Fruit fly (Drosophila melanogaster) whole organism, wandering third instar larva: ENCODE measurements around the gene CG33689.

Experiments
- Abd-B ChIP-seq: fragments of >200 bp; optimal IDR thresholded peaks from 2 replicates; lab custom pipeline; 2017; ENCODE audit warnings: missing biosample characterization, missing genetic modification characterization
- CG32264 ChIP-seq: fragments of 200-800 bp; sonication (Bioruptor generic); optimal IDR thresholded peaks from 2 replicates; lab custom pipeline; 2016; ENCODE audit warnings: missing biosample characterization, missing genetic modification characterization
- CG9705 ChIP-seq: fragments of 200-800 bp; sonication (Bioruptor generic); optimal IDR thresholded peaks from 2 replicates; lab custom pipeline; 2018; ENCODE audit warnings: missing biosample characterization, mild to moderate bottlenecking, missing genetic modification characterization
- CrebA ChIP-seq: fragments of 200-800 bp; sonication (Bioruptor generic); optimal IDR thresholded peaks from 2 replicates; lab custom pipeline; 2016; ENCODE audit warnings: missing biosample characterization, mild to moderate bottlenecking, missing genetic modification characterization, borderline replicate concordance
- Dfd ChIP-seq: fragments of >200 bp; optimal IDR thresholded peaks from 2 replicates; lab custom pipeline; 2017; ENCODE audit warnings: missing biosample characterization, missing genetic modification characterization
- GATAd ChIP-seq: sonication (Bioruptor generic); optimal IDR thresholded peaks from 2 replicates; lab custom pipeline; 2016; ENCODE audit warnings: missing biosample characterization, missing genetic modification characterization
- HLH106 ChIP-seq: fragments of 200-800 bp; optimal IDR thresholded peaks from 3 replicates; lab custom pipeline; 2019; ENCODE audit warnings: missing biosample characterization, mild to moderate bottlenecking, missing genetic modification characterization, moderate library complexity
- Hnf4 ChIP-seq: fragments of 200-800 bp; sonication (Bioruptor generic); optimal IDR thresholded peaks from 2 replicates; lab custom pipeline; 2016; ENCODE audit warnings: missing biosample characterization, mild to moderate bottlenecking, missing genetic modification characterization
- Hr78 ChIP-seq: fragments of >200 bp; optimal IDR thresholded peaks from 2 replicates; lab custom pipeline; 2017; ENCODE audit warnings: missing biosample characterization, missing genetic modification characterization
- Jra ChIP-seq: sonication (Bioruptor generic); optimal IDR thresholded peaks from 2 replicates; lab custom pipeline; 2016; ENCODE audit warnings: missing biosample characterization, missing genetic modification characterization
- Mio ChIP-seq: sonication (Bioruptor generic); optimal IDR thresholded peaks from 2 replicates; lab custom pipeline; 2016; ENCODE audit warnings: missing biosample characterization, missing genetic modification characterization
- Myc ChIP-seq: fragments of >200 bp; optimal IDR thresholded peaks from 2 replicates; lab custom pipeline; 2017
- N ChIP-seq: fragments of >200 bp; optimal IDR thresholded peaks from 2 replicates; lab custom pipeline; 2018; ENCODE audit warnings: missing biosample characterization, missing external identifiers, missing genetic modification characterization
- OdsH ChIP-seq: fragments of 200-800 bp; sonication (Bioruptor generic); optimal IDR thresholded peaks from 2 replicates; lab custom pipeline; 2016; ENCODE audit warnings: missing biosample characterization, mild to moderate bottlenecking, missing genetic modification characterization
- Rel ChIP-seq, 2 experiments: fragments of 200-800 bp; sonication (Bioruptor generic) in 1 of 2; optimal IDR thresholded peaks; 2 replicates in 1 of 2; 3 replicates in 1 of 2; lab custom pipeline; 2016 to 2019; ENCODE audit warnings: mild to moderate bottlenecking in 2 of 2, missing biosample characterization in 2 of 2, missing genetic modification characterization in 2 of 2, moderate library complexity in 1 of 2
- Sp1 ChIP-seq: fragments of 200-800 bp; sonication (Bioruptor generic); optimal IDR thresholded peaks from 3 replicates; lab custom pipeline; 2019; ENCODE audit warnings: missing biosample characterization, mild to moderate bottlenecking, missing genetic modification characterization, moderate library complexity
- Vsx2 ChIP-seq: fragments of 200-300, 225-300 bp; sonication (Bioruptor generic); optimal IDR thresholded peaks from 2 replicates; lab custom pipeline; 2018; ENCODE audit warnings: missing biosample characterization, missing genetic modification characterization; ENCODE audit not compliant: partially characterized antibody
- br ChIP-seq: fragments of 200-800 bp; sonication (Bioruptor generic); optimal IDR thresholded peaks from 2 replicates; lab custom pipeline; 2016; ENCODE audit warnings: missing biosample characterization, missing genetic modification characterization
- brk ChIP-seq: fragments of 200-800 bp; sonication (Bioruptor generic); optimal IDR thresholded peaks from 2 replicates; lab custom pipeline; 2016; ENCODE audit warnings: missing biosample characterization, mild to moderate bottlenecking, missing genetic modification characterization
- dl ChIP-seq, 2 experiments: fragments of 175-275, 200-275 bp in 1 of 2; fragments of 200-275 bp in 1 of 2; sonication (Bioruptor generic); optimal IDR thresholded peaks; lab custom pipeline; 2018; ENCODE audit warnings: mild to moderate bottlenecking in 2 of 2, missing biosample characterization in 2 of 2, missing genetic modification characterization in 2 of 2, moderate library complexity in 2 of 2; ENCODE audit not compliant: partially characterized antibody in 2 of 2, insufficient read depth in 1 of 2
- dmrt93B ChIP-seq: fragments of 200-800 bp; sonication (Bioruptor generic); optimal IDR thresholded peaks from 2 replicates; lab custom pipeline; 2018; ENCODE audit warnings: missing biosample characterization, mild to moderate bottlenecking, missing genetic modification characterization
- dsf ChIP-seq: sonication (Bioruptor generic); optimal IDR thresholded peaks from 2 replicates; lab custom pipeline; 2016; ENCODE audit warnings: missing biosample characterization, missing genetic modification characterization, borderline replicate concordance
- ey ChIP-seq: fragments of 200-800 bp; sonication (Bioruptor generic); optimal IDR thresholded peaks from 2 replicates; lab custom pipeline; 2016; ENCODE audit warnings: missing biosample characterization, missing genetic modification characterization
- foxo ChIP-seq, 2 experiments: fragments of 200-800 bp; sonication (Bioruptor generic); optimal IDR thresholded peaks; 2 replicates in 1 of 2; 3 replicates in 1 of 2; lab custom pipeline; 2016 to 2017; ENCODE audit warnings: missing biosample characterization in 2 of 2, missing genetic modification characterization in 2 of 2
- fru ChIP-seq: fragments of 200-800 bp; sonication (Bioruptor generic); optimal IDR thresholded peaks from 3 replicates; lab custom pipeline; 2016; ENCODE audit warnings: missing biosample characterization, mild to moderate bottlenecking, missing genetic modification characterization
- h ChIP-seq: fragments of 200-800 bp; sonication (Bioruptor generic); optimal IDR thresholded peaks from 3 replicates; lab custom pipeline; 2016; ENCODE audit warnings: missing biosample characterization, mild to moderate bottlenecking, missing genetic modification characterization
- jim ChIP-seq: fragments of 175-275, 200-325 bp; sonication (Bioruptor generic); optimal IDR thresholded peaks from 2 replicates; lab custom pipeline; 2016; ENCODE audit warnings: missing biosample characterization, mild to moderate bottlenecking, missing genetic modification characterization
- lola ChIP-seq: fragments of >200 bp; optimal IDR thresholded peaks from 2 replicates; lab custom pipeline; 2017; ENCODE audit warnings: missing biosample characterization, missing genetic modification characterization
- pan ChIP-seq: fragments of >200 bp; optimal IDR thresholded peaks from 2 replicates; lab custom pipeline; 2017
- psq ChIP-seq: fragments of 200-800 bp; sonication (Bioruptor generic); optimal IDR thresholded peaks from 3 replicates; lab custom pipeline; 2017; ENCODE audit warnings: missing biosample characterization, mild to moderate bottlenecking, missing genetic modification characterization, moderate library complexity
- rgr ChIP-seq: fragments of 200-800 bp; sonication (Bioruptor generic); optimal IDR thresholded peaks from 3 replicates; lab custom pipeline; 2016; ENCODE audit warnings: missing biosample characterization, mild to moderate bottlenecking, missing genetic modification characterization
- sage ChIP-seq: fragments of 200-800 bp; sonication (Bioruptor generic); optimal IDR thresholded peaks from 2 replicates; lab custom pipeline; 2016; ENCODE audit warnings: missing biosample characterization, mild to moderate bottlenecking, missing genetic modification characterization
- sv ChIP-seq: fragments of 200-800 bp; sonication (Bioruptor generic); optimal IDR thresholded peaks from 3 replicates; lab custom pipeline; 2016; ENCODE audit warnings: missing biosample characterization, missing genetic modification characterization
- tai ChIP-seq: sonication (Bioruptor generic); optimal IDR thresholded peaks from 2 replicates; lab custom pipeline; 2016; ENCODE audit warnings: missing biosample characterization, missing genetic modification characterization
- usp ChIP-seq: fragments of >200 bp; optimal IDR thresholded peaks from 2 replicates; lab custom pipeline; 2017; ENCODE audit warnings: missing biosample characterization, missing genetic modification characterization
- woc ChIP-seq: sonication (Bioruptor generic); optimal IDR thresholded peaks from 2 replicates; lab custom pipeline; 2016; ENCODE audit warnings: missing biosample characterization, mild to moderate bottlenecking, missing genetic modification characterization

The CG33689 gene

dm6 chr3L:16160420-16161069 is 39.5 kb upstream of the CG33689 start (continued):
- TF ChIP-seq dsf (GFP tag; lab: Kevin White, UChicago) = no peak

dm6 chr3L:16161131-16161530 is 38.9 kb upstream of the CG33689 start:
- TF ChIP-seq foxo (GFP tag; optimal IDR thresholded peaks at IDR 0.05; lab: Kevin White, UChicago) = peak in 1 of 2 experiments; percentile 3
- no peak for TF ChIP-seq jim (GFP tag; lab: Kevin White, UChicago)
- TF ChIP-seq sage (GFP tag; lab: Kevin White, UChicago) = no peak
- TF ChIP-seq Hnf4 = peak; percentile 9
- TF ChIP-seq psq (GFP tag; lab: Kevin White, UChicago) = peak; percentile 55
- TF ChIP-seq Dfd (GFP tag; lab: Kevin White, UChicago) = no peak
- TF ChIP-seq Vsx2 (GFP tag; lab: Kevin White, UChicago) = peak; percentile 70
- peak; percentile 7 for TF ChIP-seq Jra
- TF ChIP-seq CrebA = peak; percentile 51
- TF ChIP-seq dmrt93B (GFP tag; lab: Kevin White, UChicago) = no peak

- peak; percentile 33 for TF ChIP-seq fru (GFP tag; lab: Kevin White, UChicago)
- peak; percentile 13 for TF ChIP-seq h (GFP tag; lab: Kevin White, UChicago)
- TF ChIP-seq Hnf4 = peak; percentile 23
- peak in 1 of 2 experiments; percentile 47 for TF ChIP-seq foxo (GFP tag; optimal IDR thresholded peaks at IDR 0.05; lab: Kevin White, UChicago)
- peak; percentile 31 for TF ChIP-seq ey
- TF ChIP-seq usp (GFP tag; lab: Kevin White, UChicago) = no peak
- TF ChIP-seq woc (GFP tag; lab: Kevin White, UChicago) = no peak
- TF ChIP-seq pan (lab: Kevin White, UChicago) = no peak
- no peak for TF ChIP-seq Sp1 (GFP tag; lab: Kevin White, UChicago)
- TF ChIP-seq br (GFP tag; lab: Kevin White, UChicago) = no peak
- TF ChIP-seq Rel (GFP tag; optimal IDR thresholded peaks at IDR 0.05; lab: Kevin White, UChicago) = no peak
- TF ChIP-seq Rel (tag; optimal IDR thresholded peaks at IDR 0.05; lab: Kevin White, UChicago) = no peak
- TF ChIP-seq Dfd (GFP tag; lab: Kevin White, UChicago) = no peak
- TF ChIP-seq tai (GFP tag; lab: Kevin White, UChicago) = peak; percentile 8
- TF ChIP-seq CG32264 (GFP tag; lab: Kevin White, UChicago) = no peak
- peak; percentile 22 for TF ChIP-seq HLH106 (tag; lab: Kevin White, UChicago)
- TF ChIP-seq CG9705 (GFP tag; lab: Kevin White, UChicago) = no peak
Measured at dm6 chr3L:16161847-16162556, 38.0 kb upstream of the CG33689 start.

dm6 chr3L:16164150-16165039 is 35.6 kb upstream of the CG33689 start, which contains the start of gene CG5151:
TSS of gene CG5151 (minus strand) at chr3L:16164701.
- peak; percentile 56 for TF ChIP-seq h (GFP tag; lab: Kevin White, UChicago)
- no peak for TF ChIP-seq Hr78 (GFP tag; lab: Kevin White, UChicago)
- TF ChIP-seq Vsx2 (GFP tag; lab: Kevin White, UChicago) = peak; percentile 86
- no peak for TF ChIP-seq GATAd
- TF ChIP-seq HLH106 (tag; lab: Kevin White, UChicago) = peak; percentile 8
- no peak for TF ChIP-seq Abd-B (GFP tag; lab: Kevin White, UChicago)
- TF ChIP-seq CG32264 (GFP tag; lab: Kevin White, UChicago) = no peak
- no peak for TF ChIP-seq N (GFP tag; lab: Kevin White, UChicago)
- peak in 1 of 2 experiments; percentile 38 for TF ChIP-seq foxo (GFP tag; optimal IDR thresholded peaks at IDR 0.05; lab: Kevin White, UChicago)
- TF ChIP-seq dmrt93B (GFP tag; lab: Kevin White, UChicago) = no peak
- TF ChIP-seq rgr = peak; percentile 28
- TF ChIP-seq lola (GFP tag; lab: Kevin White, UChicago) = no peak
- TF ChIP-seq Hnf4 = no peak
- no peak for TF ChIP-seq ey
- no peak for TF ChIP-seq pan (lab: Kevin White, UChicago)
- no peak for TF ChIP-seq dsf (GFP tag; lab: Kevin White, UChicago)
- TF ChIP-seq OdsH (GFP tag; lab: Kevin White, UChicago) = no peak
- no peak for TF ChIP-seq Jra
- peak; percentile 28 for TF ChIP-seq br (GFP tag; lab: Kevin White, UChicago)
- no peak for TF ChIP-seq Myc (lab: Kevin White, UChicago)
- TF ChIP-seq Dfd (GFP tag; lab: Kevin White, UChicago) = no peak
- no peak for TF ChIP-seq CG9705 (GFP tag; lab: Kevin White, UChicago)
- TF ChIP-seq usp (GFP tag; lab: Kevin White, UChicago) = no peak
- peak; percentile 68 for TF ChIP-seq sage (GFP tag; lab: Kevin White, UChicago)
- TF ChIP-seq tai (GFP tag; lab: Kevin White, UChicago) = no peak
- peak; percentile 23 for TF ChIP-seq brk (GFP tag; lab: Kevin White, UChicago)
- TF ChIP-seq fru (GFP tag; lab: Kevin White, UChicago) = peak; percentile 14
- no peak for TF ChIP-seq Mio (GFP tag; lab: Kevin White, UChicago)
- no peak for TF ChIP-seq sv
- no peak for TF ChIP-seq jim (GFP tag; lab: Kevin White, UChicago)
- peak; percentile 56 for TF ChIP-seq CrebA
- TF ChIP-seq dl (GFP tag; optimal IDR thresholded peaks at IDR 0.05; lab: Kevin White, UChicago; ENCODE audit: insufficient read depth in 1 of 2, partially characterized antibody in 2 of 2) = peak; percentile 73 to 82
